Worm (Caenorhabditis elegans) whole organism, L1 larva: Measurements from ENCODE around the gene rnp-2.
"Not testable (repeated sequence)": the region's sequence is repeated elsewhere in the genome, so short reads cannot be mapped to it uniquely, and the experiment has no call there.

Experiments
- C04F5.9 ChIP-seq: sonication (generic microtip); optimal IDR thresholded peaks from 2 replicates; lab custom pipeline; 2016; ENCODE audit warnings: missing genetic modification characterization, missing compliant biosample characterization
- C16A3.4 ChIP-seq: fragments of 150-350 bp; optimal IDR thresholded peaks from 2 replicates; lab custom pipeline; 2014; ENCODE audit warnings: missing biosample characterization, missing genetic modification characterization
- C34B4.2 ChIP-seq: sonication (generic microtip); optimal IDR thresholded peaks from 2 replicates; lab custom pipeline; 2017; ENCODE audit warnings: mild to moderate bottlenecking, missing genetic modification characterization, missing compliant biosample characterization
- Y116A8C.19 ChIP-seq: sonication (generic microtip); optimal IDR thresholded peaks from 2 replicates; lab custom pipeline; 2016; ENCODE audit warnings: missing compliant biosample characterization, missing genetic modification characterization, borderline replicate concordance
- blmp-1 ChIP-seq: fragments of 150-350 bp; optimal IDR thresholded peaks from 2 replicates; lab custom pipeline; 2014; ENCODE audit warnings: missing biosample characterization, missing genetic modification characterization
- ceh-8 ChIP-seq: fragments of 200-800 bp; sonication (Bioruptor generic); optimal IDR thresholded peaks from 2 replicates; lab custom pipeline; 2018; ENCODE audit warnings: mild to moderate bottlenecking, missing genetic modification characterization, moderate library complexity, missing compliant biosample characterization
- ceh-90 ChIP-seq: sonication (generic microtip); optimal IDR thresholded peaks from 2 replicates; lab custom pipeline; 2016; ENCODE audit warnings: missing genetic modification characterization, missing compliant biosample characterization
- egl-13 ChIP-seq: sonication (generic microtip); optimal IDR thresholded peaks from 2 replicates; lab custom pipeline; 2016; ENCODE audit warnings: missing genotype, missing genetic modification reagents, missing genetic modification characterization, missing compliant biosample characterization
- egl-27 ChIP-seq, 2 experiments: fragments of 150-350 bp in 1 of 2; sonication (generic microtip); optimal IDR thresholded peaks; 3 replicates each; lab custom pipeline; 2017 to 2018; ENCODE audit warnings: missing biosample characterization in 2 of 2, missing genetic modification characterization in 2 of 2, missing genetic modification reagents in 2 of 2
- elt-2 ChIP-seq: sonication (generic microtip); optimal IDR thresholded peaks from 2 replicates; lab custom pipeline; 2016; ENCODE audit warnings: missing genetic modification characterization, mild to moderate bottlenecking, inconsistent platforms, missing compliant biosample characterization, missing genetic modification reagents
- ets-5 ChIP-seq: fragments of 200-800 bp; sonication (Bioruptor generic); IDR thresholded peaks from 2 replicates; pipeline ENCODE4 v1.3.6; 2022; ENCODE audit warnings: missing genetic modification characterization, missing compliant biosample characterization
- fkh-8 ChIP-seq: sonication (generic microtip); optimal IDR thresholded peaks from 2 replicates; lab custom pipeline; 2016; ENCODE audit warnings: mild to moderate bottlenecking, missing genetic modification characterization, missing compliant biosample characterization
- fos-1 ChIP-seq: fragments of 150-350 bp; optimal IDR thresholded peaks from 2 replicates; lab custom pipeline; 2014; ENCODE audit warnings: missing biosample characterization, missing genetic modification characterization
- hlh-17 ChIP-seq: fragments of 200-800 bp; sonication (Bioruptor generic); optimal IDR thresholded peaks from 2 replicates; lab custom pipeline; 2018; ENCODE audit warnings: missing genetic modification characterization, mild to moderate bottlenecking, missing compliant biosample characterization, moderate library complexity, borderline replicate concordance
- hpl-2 ChIP-seq: fragments of 150-350 bp; optimal IDR thresholded peaks from 2 replicates; lab custom pipeline; 2014; ENCODE audit warnings: missing biosample characterization, missing genetic modification reagents, missing genetic modification characterization
- irx-1 ChIP-seq: sonication (generic microtip); optimal IDR thresholded peaks from 2 replicates; lab custom pipeline; 2016; ENCODE audit warnings: missing genetic modification characterization, missing compliant biosample characterization
- isw-1 ChIP-seq: fragments of 200-800 bp; sonication (Bioruptor generic); IDR thresholded peaks from 2 replicates; pipeline ENCODE4 v1.3.6; 2022; ENCODE audit warnings: missing genetic modification characterization, missing compliant biosample characterization
- lin-14 ChIP-seq: fragments of 200-800 bp; sonication (Bioruptor generic); optimal IDR thresholded peaks from 2 replicates; lab custom pipeline; 2018; ENCODE audit warnings: mild to moderate bottlenecking, missing genetic modification characterization, moderate library complexity, missing compliant biosample characterization
- lin-15B ChIP-seq: fragments of 150-350 bp; sonication (generic microtip); optimal IDR thresholded peaks from 3 replicates; lab custom pipeline; 2014; ENCODE audit warnings: missing biosample characterization, missing genetic modification characterization
- lin-39 ChIP-seq: fragments of 150-350 bp; optimal IDR thresholded peaks from 2 replicates; lab custom pipeline; 2014; ENCODE audit warnings: missing biosample characterization, missing genetic modification reagents, missing genetic modification characterization
- lsy-2 ChIP-seq, 2 experiments: fragments of 150-350 bp; optimal IDR thresholded peaks; 2 replicates each; lab custom pipeline; 2014; ENCODE audit warnings: missing biosample characterization in 2 of 2, missing genetic modification characterization in 2 of 2
- mdl-1 ChIP-seq, 2 experiments: fragments of 150-350 bp; optimal IDR thresholded peaks; 2 replicates each; lab custom pipeline; 2014 to 2017; ENCODE audit warnings: missing biosample characterization in 2 of 2, missing genetic modification characterization in 2 of 2, inconsistent platforms in 1 of 2
- nhr-11 ChIP-seq: fragments of 150-350 bp; optimal IDR thresholded peaks from 2 replicates; lab custom pipeline; 2014; ENCODE audit warnings: missing biosample characterization, missing genetic modification characterization
- nhr-12 ChIP-seq: sonication (generic microtip); optimal IDR thresholded peaks from 2 replicates; lab custom pipeline; 2017; ENCODE audit warnings: missing biosample characterization, missing genetic modification characterization
- nhr-19 ChIP-seq: fragments of 200-800 bp; sonication (Bioruptor generic); conservative IDR thresholded peaks from 2 replicates; pipeline ENCODE4 v1.3.6; 2022; ENCODE audit warnings: missing genetic modification characterization, missing compliant biosample characterization
- nhr-237 ChIP-seq: fragments of 150-350 bp; optimal IDR thresholded peaks from 2 replicates; lab custom pipeline; 2014; ENCODE audit warnings: missing biosample characterization, missing genetic modification characterization
- nhr-76 ChIP-seq: sonication (generic microtip); optimal IDR thresholded peaks from 2 replicates; lab custom pipeline; 2017; ENCODE audit warnings: missing biosample characterization, missing genetic modification characterization
- nhr-90 ChIP-seq: sonication (generic microtip); optimal IDR thresholded peaks from 2 replicates; lab custom pipeline; 2016; ENCODE audit warnings: mild to moderate bottlenecking, missing genetic modification characterization, missing compliant biosample characterization; ENCODE audit not compliant: poor library complexity
- pag-3 ChIP-seq: sonication (generic microtip); optimal IDR thresholded peaks from 2 replicates; lab custom pipeline; 2017; ENCODE audit warnings: missing genetic modification characterization, mild to moderate bottlenecking, missing compliant biosample characterization, antibody characterized with exemption, borderline replicate concordance; ENCODE audit not compliant: insufficient read depth
- pax-3 ChIP-seq: fragments of 200-800 bp; sonication (Bioruptor generic); optimal IDR thresholded peaks from 2 replicates; lab custom pipeline; 2018; ENCODE audit warnings: mild to moderate bottlenecking, missing genetic modification characterization, moderate library complexity, missing compliant biosample characterization
- pqm-1 ChIP-seq: sonication (generic microtip); optimal IDR thresholded peaks from 3 replicates; lab custom pipeline; 2017; ENCODE audit warnings: missing biosample characterization, missing genetic modification characterization
- rnt-1 ChIP-seq: sonication (generic microtip); optimal IDR thresholded peaks from 2 replicates; lab custom pipeline; 2016; ENCODE audit warnings: mild to moderate bottlenecking, missing genetic modification characterization, moderate library complexity, missing compliant biosample characterization
- skn-1 ChIP-seq: fragments of 150-350 bp; optimal IDR thresholded peaks from 2 replicates; lab custom pipeline; 2014; ENCODE audit warnings: missing biosample characterization, missing genetic modification characterization
- snpc-4 ChIP-seq: fragments of 150-350 bp; optimal IDR thresholded peaks from 2 replicates; lab custom pipeline; 2014; ENCODE audit warnings: missing biosample characterization, missing genetic modification characterization
- sox-4 ChIP-seq: sonication (generic microtip); optimal IDR thresholded peaks from 2 replicates; lab custom pipeline; 2016; ENCODE audit warnings: missing genetic modification characterization, missing compliant biosample characterization
- sptf-1 ChIP-seq: fragments of 150-350 bp; optimal IDR thresholded peaks from 2 replicates; lab custom pipeline; 2014; ENCODE audit warnings: missing biosample characterization, missing genetic modification characterization
- swsn-7 ChIP-seq: sonication (generic microtip); optimal IDR thresholded peaks from 2 replicates; lab custom pipeline; 2016; ENCODE audit warnings: missing genetic modification characterization, missing compliant biosample characterization
- unc-62 ChIP-seq: fragments of 150-350 bp; optimal IDR thresholded peaks from 2 replicates; lab custom pipeline; 2014; ENCODE audit warnings: missing biosample characterization, missing genetic modification reagents, missing genetic modification characterization
- unc-98 ChIP-seq: fragments of 200-800 bp; sonication (Bioruptor generic); IDR thresholded peaks from 2 replicates; pipeline ENCODE4 v1.3.6; 2022; ENCODE audit warnings: missing genetic modification characterization, missing compliant biosample characterization
- xbp-1 ChIP-seq: sonication (generic microtip); optimal IDR thresholded peaks from 2 replicates; lab custom pipeline; 2016; ENCODE audit warnings: missing genetic modification characterization, missing compliant biosample characterization
- ztf-11 ChIP-seq, 2 experiments: sonication (generic microtip); optimal IDR thresholded peaks; 2 replicates each; lab custom pipeline; 2016 to 2017; ENCODE audit warnings: missing genetic modification characterization in 2 of 2, missing biosample characterization in 1 of 2, missing compliant biosample characterization in 1 of 2

The rnp-2 gene

ce11 chrIV:4139022-4139421 lies 32.9 kb upstream of the rnp-2 start, which contains the start of gene F49F1.10:
Gene F49F1.10 (minus strand): TSS chrIV:4139122.
- TF ChIP-seq blmp-1, result no peak
- TF ChIP-seq fos-1 (tag; lab: Kevin White, UChicago), result no peak
- no peak for TF ChIP-seq sptf-1 (tag; lab: Kevin White, UChicago)
- TF ChIP-seq nhr-19, result no peak
- TF ChIP-seq snpc-4 (tag; lab: Kevin White, UChicago), result no peak
- no peak for TF ChIP-seq nhr-90
- TF ChIP-seq C34B4.2 (tag; lab: Kevin White, UChicago), result no peak
- TF ChIP-seq hlh-17, result no peak
- TF ChIP-seq egl-27 (tag; optimal IDR thresholded peaks at IDR 0.05; lab: Kevin White, UChicago), result no peak
- TF ChIP-seq nhr-237 (tag; lab: Kevin White, UChicago), result no peak
- no peak for TF ChIP-seq ztf-11 (tag; optimal IDR thresholded peaks at IDR 0.05; lab: Kevin White, UChicago)
- no peak for TF ChIP-seq fkh-8 (tag; lab: Kevin White, UChicago)
- no peak for TF ChIP-seq elt-2 (tag; lab: Kevin White, UChicago)
- no peak for TF ChIP-seq mdl-1 (tag; optimal IDR thresholded peaks at IDR 0.05; lab: Kevin White, UChicago)
- no peak for TF ChIP-seq lin-39
- TF ChIP-seq pqm-1 (tag; lab: Kevin White, UChicago), result no peak
- TF ChIP-seq xbp-1 (tag; lab: Kevin White, UChicago), result no peak
- TF ChIP-seq nhr-76 (tag; lab: Kevin White, UChicago), result no peak
- TF ChIP-seq Y116A8C.19, result no peak
- TF ChIP-seq rnt-1 (tag; lab: Kevin White, UChicago), result no peak

- TF ChIP-seq skn-1 (tag; lab: Kevin White, UChicago) (no peak), hpl-2 (GFP tag; lab: Kevin White, UChicago) (no peak), nhr-76 (tag; lab: Kevin White, UChicago) (no peak), lin-15B (tag; lab: Kevin White, UChicago) (no peak)
These were observed 31.6 kb upstream of the rnp-2 start, which contains the start of gene F49F1.18 for ce11 chrIV:4140265-4140664. Gene F49F1.18 (minus strand): TSS chrIV:4140365.

DNA sequence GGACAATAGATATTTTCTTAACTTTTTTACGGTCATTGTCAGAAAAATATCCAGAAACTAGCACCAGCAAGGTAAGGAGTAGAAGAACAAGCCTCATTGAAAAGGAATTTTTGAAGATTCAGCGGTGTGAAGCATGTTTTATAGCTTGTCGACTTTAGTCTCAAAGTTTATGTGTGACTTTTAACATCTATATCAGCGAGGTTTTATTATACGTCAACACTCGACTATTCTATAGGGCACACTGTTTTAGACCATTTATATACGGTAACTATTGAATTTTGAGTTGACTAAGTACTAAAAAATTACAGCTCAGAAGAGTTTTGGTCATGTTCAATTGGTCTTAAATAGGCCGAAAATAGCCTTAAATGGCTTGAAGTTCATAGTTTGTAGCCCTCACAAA lies 30.6 kb upstream of the rnp-2 start, which contains the start of gene F49F1.11:
TSS of gene F49F1.11 (minus strand) at position 101 of the 400 bp plus-strand sequence.
- TF ChIP-seq pag-3, result no peak
- TF ChIP-seq isw-1 (GFP tag; lab: Robert Waterston, UW), result no peak
- no peak for TF ChIP-seq egl-13
- no peak for TF ChIP-seq C16A3.4 (tag; lab: Kevin White, UChicago)
- TF ChIP-seq, all 84 proteins: peak for 0

DNA sequence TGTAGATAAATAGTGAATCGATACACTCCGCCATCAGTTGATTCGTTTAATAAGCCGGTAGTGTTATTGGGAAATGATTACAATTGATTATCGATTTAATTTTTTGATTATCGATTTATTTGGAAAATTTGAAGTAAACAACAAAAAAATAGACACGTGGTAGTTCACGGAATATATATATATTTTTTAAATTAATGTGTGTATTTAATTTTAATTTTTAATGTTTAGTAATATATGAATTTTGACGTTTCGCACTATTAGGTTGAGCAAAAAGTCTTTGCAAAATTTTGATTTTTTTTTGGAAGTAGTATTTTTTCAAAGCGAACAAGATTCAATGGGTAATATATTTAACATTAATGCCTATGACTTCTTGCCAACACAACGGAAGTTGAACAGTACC lies 28.9 kb upstream of the rnp-2 start, which contains the start of gene F49F1.12:
TSS of gene F49F1.12 (minus strand) at position 101 of the 400 bp plus-strand sequence.
- not testable (repeated sequence) for TF ChIP-seq irx-1 (tag; lab: Kevin White, UChicago); nhr-12; sptf-1 (tag; lab: Kevin White, UChicago)
- TF ChIP-seq, all 84 proteins: peak for 0; not testable (repeated sequence) for 84

ce11 chrIV:4144784-4145183 lies 27.1 kb upstream of the rnp-2 start, which contains the start of gene R07C12.3:
Gene R07C12.3 (plus strand): TSS chrIV:4145084.
- no peak for TF ChIP-seq unc-98 (GFP tag; lab: Robert Waterston, UW)
- TF ChIP-seq sox-4, result no peak
- TF ChIP-seq lin-14 (GFP tag; lab: Kevin White, UChicago), result no peak
- TF ChIP-seq nhr-19, result no peak
- no peak for TF ChIP-seq ceh-8 (GFP tag; lab: Kevin White, UChicago)
- TF ChIP-seq swsn-7 (tag; lab: Kevin White, UChicago), result no peak
- no peak for TF ChIP-seq ztf-11 (tag; optimal IDR thresholded peaks at IDR 0.05; lab: Kevin White, UChicago)
- TF ChIP-seq C04F5.9 (tag; lab: Kevin White, UChicago), result no peak
- TF ChIP-seq unc-62 (GFP tag; lab: Kevin White, UChicago), result no peak
- TF ChIP-seq xbp-1 (tag; lab: Kevin White, UChicago), result no peak
- TF ChIP-seq pax-3, result no peak
- TF ChIP-seq ceh-90 (tag; lab: Kevin White, UChicago), result no peak
- no peak for TF ChIP-seq Y116A8C.19
- TF ChIP-seq nhr-11 (tag; lab: Kevin White, UChicago), result no peak
- no peak for TF ChIP-seq ets-5 (GFP tag; lab: Robert Waterston, UW)
- no peak for TF ChIP-seq lsy-2 (tag; optimal IDR thresholded peaks at IDR 0.05; lab: Kevin White, UChicago)
- TF ChIP-seq egl-27 (tag; optimal IDR thresholded peaks at IDR 0.05; lab: Kevin White, UChicago), result no peak
